Fruit fly (Drosophila melanogaster): ENCODE results near the gene CG14551.

CG14551 gene

DNA sequence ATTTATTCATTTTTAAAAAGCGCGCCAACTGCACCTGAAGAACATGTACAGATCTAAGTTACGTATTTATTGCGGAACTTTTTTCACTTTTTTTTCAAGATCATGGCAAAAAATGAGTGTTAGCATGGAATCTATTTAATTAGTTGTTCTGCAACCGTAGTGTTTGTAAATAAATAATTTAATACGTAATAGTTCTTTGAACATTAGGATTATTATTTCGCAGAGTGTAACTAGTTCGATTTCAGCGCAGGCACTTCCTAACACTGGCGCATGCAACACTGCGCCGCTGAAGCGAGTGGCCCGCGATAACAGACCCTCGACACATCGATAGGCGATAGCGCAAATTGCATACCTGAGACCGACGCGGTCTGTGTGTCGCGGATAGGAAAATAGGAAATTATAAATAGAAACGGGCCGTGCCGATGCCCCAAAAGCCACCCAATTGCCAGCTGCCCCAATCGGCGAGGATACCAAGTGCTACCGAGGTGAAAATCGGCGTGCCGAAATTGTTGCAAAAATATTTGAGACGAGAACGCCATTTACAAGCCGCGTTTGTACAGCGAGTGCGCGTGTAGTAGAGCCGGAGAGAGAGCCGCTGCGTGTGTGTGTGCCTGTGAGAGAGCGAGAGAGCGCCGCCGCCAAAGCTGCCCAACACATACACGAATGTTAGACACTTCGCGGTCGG, 21.3 kb downstream of the CG14551 start, which contains the start of gene gro (continued):
- TF ChIP-seq gt (GFP tag; IDR thresholded peaks at IDR 0.05) (peak; percentile 47; the same call in 1 of the 2 replicates), Fer3 (tag; optimal IDR thresholded peaks at IDR 0.05) (peak; percentile 65), CG34422 (GFP tag; IDR thresholded peaks at IDR 0.05) (peak; percentile 83), abd-A (tag; optimal IDR thresholded peaks at IDR 0.05) (no peak), Poxn (GFP tag; IDR thresholded peaks at IDR 0.05) (no peak), pb (GFP tag; optimal IDR thresholded peaks at IDR 0.05) (peak; percentile 53), Neu2 (GFP tag; optimal IDR thresholded peaks at IDR 0.05; ENCODE audit: borderline replicate concordance) (no peak), CG5245 (GFP tag; optimal IDR thresholded peaks at IDR 0.05) (peak; percentile 42), CG7928 (GFP tag; optimal IDR thresholded peaks at IDR 0.05) (peak; percentile 11), CG31441 (GFP tag; IDR thresholded peaks at IDR 0.05) (no peak), caup (GFP tag; optimal IDR thresholded peaks at IDR 0.05; ENCODE audit: severe bottlenecking) (peak; percentile 81), Dp (GFP tag; optimal IDR thresholded peaks at IDR 0.05) (peak; percentile 87), sisA (GFP tag; IDR thresholded peaks at IDR 0.05) (peak; percentile 65), CG13296 (GFP tag; optimal IDR thresholded peaks at IDR 0.05) (peak; percentile 8), vvl (GFP tag; IDR thresholded peaks at IDR 0.05) (peak; percentile 88), cwo (GFP tag; optimal IDR thresholded peaks at IDR 0.05) (no peak), CG5180 (GFP tag; optimal IDR thresholded peaks at IDR 0.05) (peak; percentile 25), CG4617 (GFP tag; optimal IDR thresholded peaks at IDR 0.05; ENCODE audit: borderline replicate concordance) (peak; percentile 86), CG14965 (GFP tag; optimal IDR thresholded peaks at IDR 0.05; ENCODE audit: borderline replicate concordance) (no peak), CG7786 (GFP tag; optimal IDR thresholded peaks at IDR 0.05) (peak; percentile 74), Bdp1 (GFP tag; optimal IDR thresholded peaks at IDR 0.05) (peak; percentile 66), chn (GFP tag; optimal IDR thresholded peaks at IDR 0.05) (peak; percentile 78), repo (GFP tag; optimal IDR thresholded peaks at IDR 0.05) (peak; percentile 48), nerfin-2 (GFP tag; IDR thresholded peaks at IDR 0.05; ENCODE audit: partially characterized antibody) (peak; percentile 78), HLH4C (GFP tag; IDR thresholded peaks at IDR 0.05; ENCODE audit: partially characterized antibody) (peak; percentile 85), danr (GFP tag; IDR thresholded peaks at IDR 0.05) (no peak), NK7.1 (GFP tag; optimal IDR thresholded peaks at IDR 0.05) (peak; percentile 19), wdn (GFP tag; IDR thresholded peaks at IDR 0.05) (no peak), CG11456 (GFP tag; IDR thresholded peaks at IDR 0.05) (peak; percentile 76; the same call in 2 of the 3 replicates), ewg (GFP tag; optimal IDR thresholded peaks at IDR 0.05) (peak; percentile 89), Dip3 (GFP tag; optimal IDR thresholded peaks at IDR 0.05) (peak; percentile 75), Dfd (GFP tag; optimal IDR thresholded peaks at IDR 0.05) (no peak), CG1647 (GFP tag; optimal IDR thresholded peaks at IDR 0.05) (peak; percentile 38), peb (GFP tag; IDR thresholded peaks at IDR 0.05) (0 out of 2 replicates have a peak, but pooled peaks have one; percentile 27), CG13894 (tag; optimal IDR thresholded peaks at IDR 0.05) (peak; percentile 72), nom (GFP tag; optimal IDR thresholded peaks at IDR 0.05) (no peak), CG17328 (GFP tag; IDR thresholded peaks at IDR 0.05) (peak; percentile 51), Aef1 (GFP tag; IDR thresholded peaks at IDR 0.05) (peak; percentile 61), eyg (GFP tag; optimal IDR thresholded peaks at IDR 0.05) (no peak), CG2889 (GFP tag; IDR thresholded peaks at IDR 0.05) (no peak), Hr78 (GFP tag; optimal IDR thresholded peaks at IDR 0.05) (no peak), sug (tag; optimal IDR thresholded peaks at IDR 0.05) (peak; percentile 57), Sin3A (optimal IDR thresholded peaks at IDR 0.05) (peak; percentile 80), cato (GFP tag; optimal IDR thresholded peaks at IDR 0.05; ENCODE audit: borderline replicate concordance) (peak; percentile 3), CG18599 (GFP tag; optimal IDR thresholded peaks at IDR 0.05) (peak; percentile 76), Camta (GFP tag; optimal IDR thresholded peaks at IDR 0.05) (peak; percentile 76), CG7556 (GFP tag; optimal IDR thresholded peaks at IDR 0.05) (peak; percentile 39), trh (GFP tag; optimal IDR thresholded peaks at IDR 0.05) (peak; percentile 15), en (GFP tag; optimal IDR thresholded peaks at IDR 0.05) (peak; percentile 39)

All from whole organism, embryonic.